Fruit fly (Drosophila melanogaster) whole organism, embryonic: ENCODE results near the gene alphaTub84B.

ENCODE experiments used
- Atf6 ChIP-seq: fragments of 200-800 bp; sonication (Bioruptor generic); IDR thresholded peaks from 2 replicates; pipeline ENCODE4 v1.3.6; 2022; ENCODE audit warnings: missing biosample characterization, missing genetic modification characterization
- Awh ChIP-seq: fragments of 200-800 bp; sonication (Bioruptor generic); IDR thresholded peaks from 2 replicates; pipeline ENCODE4, ENCODE4 v1.3.6; 2022; ENCODE audit warnings: missing biosample characterization, missing genetic modification characterization
- Bteb2 ChIP-seq: fragments of 200-800 bp; sonication (Bioruptor generic); optimal IDR thresholded peaks from 2 replicates; lab custom pipeline; 2016; ENCODE audit warnings: missing biosample characterization, missing genetic modification characterization
- CG10267 ChIP-seq: fragments of 200-800 bp; sonication (Bioruptor generic); optimal IDR thresholded peaks from 2 replicates; lab custom pipeline; 2018; ENCODE audit warnings: missing biosample characterization, mild to moderate bottlenecking, missing genetic modification characterization, moderate library complexity
- CG10321 ChIP-seq: fragments of 200-800 bp; sonication (Bioruptor generic); IDR thresholded peaks from 2 replicates; pipeline ENCODE4 v1.3.6; 2022; ENCODE audit warnings: missing biosample characterization, missing genetic modification characterization
- CG10366 ChIP-seq: fragments of 200-800 bp; sonication (Bioruptor generic); IDR thresholded peaks from 2 replicates; pipeline ENCODE4 v1.3.6; 2022; ENCODE audit warnings: missing biosample characterization, missing genetic modification characterization
- CG11504 ChIP-seq: fragments of 200-800 bp; sonication (Bioruptor generic); optimal IDR thresholded peaks from 3 replicates; lab custom pipeline; 2019; ENCODE audit warnings: missing biosample characterization, mild to moderate bottlenecking, missing genetic modification characterization, moderate library complexity
- CG14710 ChIP-seq: fragments of 200-800 bp; sonication (Bioruptor generic); optimal IDR thresholded peaks from 3 replicates; lab custom pipeline; 2019; ENCODE audit warnings: missing biosample characterization, mild to moderate bottlenecking, missing genetic modification characterization, moderate library complexity
- CG14860 ChIP-seq: fragments of 200-800 bp; sonication (Bioruptor generic); IDR thresholded peaks from 3 replicates; pipeline ENCODE4 v1.3.6; 2022; ENCODE audit warnings: missing biosample characterization, missing genetic modification characterization; ENCODE audit not compliant: partially characterized antibody
- CG14965 ChIP-seq: fragments of 200-800 bp; sonication (Bioruptor generic); optimal IDR thresholded peaks from 2 replicates; lab custom pipeline; 2016; ENCODE audit warnings: missing biosample characterization, missing genetic modification characterization, borderline replicate concordance
- CG15514 ChIP-seq: fragments of 200-800 bp; sonication (Bioruptor generic); optimal IDR thresholded peaks from 3 replicates; lab custom pipeline; 2017; ENCODE audit warnings: missing biosample characterization, missing genetic modification characterization, mild to moderate bottlenecking, moderate library complexity, missing genetic modification reagents
- CG1603 ChIP-seq: fragments of 200-800 bp; sonication (Bioruptor generic); optimal IDR thresholded peaks from 2 replicates; lab custom pipeline; 2019; ENCODE audit warnings: missing biosample characterization, mild to moderate bottlenecking, missing genetic modification characterization, moderate library complexity
- CG18262 ChIP-seq: fragments of 200-800 bp; optimal IDR thresholded peaks from 3 replicates; lab custom pipeline; 2019; ENCODE audit warnings: missing biosample characterization, mild to moderate bottlenecking, missing genetic modification characterization, moderate library complexity
- CG1832 ChIP-seq: fragments of 200-800 bp; sonication (Bioruptor generic); optimal IDR thresholded peaks from 2 replicates; lab custom pipeline; 2017; ENCODE audit warnings: missing biosample characterization, mild to moderate bottlenecking, missing genetic modification characterization, inconsistent platforms
- CG2116 ChIP-seq: fragments of 200-800 bp; sonication (Bioruptor generic); optimal IDR thresholded peaks from 3 replicates; lab custom pipeline; 2018; ENCODE audit warnings: missing biosample characterization, mild to moderate bottlenecking, missing genetic modification characterization
- CG2120 ChIP-seq: fragments of 200-800 bp; sonication (Bioruptor generic); optimal IDR thresholded peaks from 3 replicates; lab custom pipeline; 2016; ENCODE audit warnings: missing biosample characterization, missing genetic modification characterization
- CG30020 ChIP-seq: fragments of 200-800 bp; optimal IDR thresholded peaks from 2 replicates; lab custom pipeline; 2019; ENCODE audit warnings: missing biosample characterization, mild to moderate bottlenecking, missing genetic modification characterization, moderate library complexity
- CG31441 ChIP-seq: fragments of 200-800 bp; sonication (Bioruptor generic); IDR thresholded peaks from 2 replicates; pipeline ENCODE4 v1.3.6; 2022; ENCODE audit warnings: missing biosample characterization, missing genetic modification characterization
- CG34422 ChIP-seq: fragments of 200-800 bp; sonication (Bioruptor generic); IDR thresholded peaks from 3 replicates; pipeline ENCODE4 v1.3.6; 2022; ENCODE audit warnings: missing biosample characterization, missing genetic modification characterization
- CG3995 ChIP-seq: fragments of 200-800 bp; sonication (Bioruptor generic); optimal IDR thresholded peaks from 3 replicates; lab custom pipeline; 2016; ENCODE audit warnings: missing biosample characterization, missing genetic modification characterization
- CG8924 ChIP-seq: fragments of 200-800 bp; optimal IDR thresholded peaks from 3 replicates; lab custom pipeline; 2019; ENCODE audit warnings: missing biosample characterization, mild to moderate bottlenecking, missing genetic modification characterization, moderate library complexity
- CG9817 ChIP-seq: fragments of 200-800 bp; sonication (Bioruptor generic); optimal IDR thresholded peaks from 2 replicates; lab custom pipeline; 2018; ENCODE audit warnings: missing biosample characterization, mild to moderate bottlenecking, missing genetic modification characterization, moderate library complexity
- CG9932 ChIP-seq: fragments of 200-800 bp; sonication (Bioruptor generic); IDR thresholded peaks from 2 replicates; pipeline ENCODE4 v1.3.6; 2022; ENCODE audit warnings: missing biosample characterization, missing genetic modification characterization
- Chrac-16 ChIP-seq: fragments of 200-800 bp; sonication (Bioruptor generic); optimal IDR thresholded peaks from 3 replicates; lab custom pipeline; 2016; ENCODE audit warnings: missing biosample characterization, missing genetic modification characterization
- Dll ChIP-seq: fragments of 200-800 bp; sonication (Bioruptor generic); IDR thresholded peaks from 4 replicates; pipeline ENCODE4 v1.3.6; 2022; ENCODE audit warnings: missing biosample characterization, missing genetic modification characterization; ENCODE audit not compliant: partially characterized antibody
- E2f2 ChIP-seq: fragments of 200-800 bp; sonication (Bioruptor generic); IDR thresholded peaks from 2 replicates; pipeline ENCODE4 v1.3.6; 2022; ENCODE audit warnings: missing biosample characterization, missing genetic modification characterization
- H15 ChIP-seq: fragments of 200-800 bp; sonication (Bioruptor generic); IDR thresholded peaks from 3 replicates; pipeline ENCODE4 v1.3.6; 2022; ENCODE audit warnings: missing biosample characterization, missing genetic modification characterization
- HmgD ChIP-seq: fragments of 200-800 bp; sonication (Bioruptor generic); optimal IDR thresholded peaks from 3 replicates; lab custom pipeline; 2016; ENCODE audit warnings: missing biosample characterization, missing genetic modification characterization
- Max ChIP-seq: fragments of 200-800 bp; sonication (Bioruptor generic); optimal IDR thresholded peaks from 2 replicates; lab custom pipeline; 2016; ENCODE audit warnings: missing biosample characterization, mild to moderate bottlenecking, missing genetic modification characterization
- Med ChIP-seq: fragments of 200-800 bp; sonication (Bioruptor generic); peaks from one replicate; lab custom pipeline; 2016; ENCODE audit warnings: missing biosample characterization, missing genetic modification characterization, mild to moderate bottlenecking, inconsistent platforms, moderate library complexity
- NFAT ChIP-seq: fragments of 200-800 bp; sonication (Bioruptor generic); IDR thresholded peaks from 2 replicates; pipeline ENCODE4 v1.3.6; 2022; ENCODE audit warnings: missing biosample characterization, missing genetic modification characterization
- Rfx ChIP-seq: fragments of 200-800 bp; sonication (Bioruptor generic); IDR thresholded peaks from 2 replicates; pipeline ENCODE4 v1.3.6; 2022; ENCODE audit warnings: missing biosample characterization, missing genetic modification characterization
- Sin3A ChIP-seq: fragments of >200 bp; optimal IDR thresholded peaks from 2 replicates; lab custom pipeline; 2018
- Taf1 ChIP-seq: fragments of 200-800 bp; sonication (Bioruptor generic); IDR thresholded peaks from 2 replicates; pipeline ENCODE4 v1.3.6; 2022; ENCODE audit warnings: missing biosample characterization, missing genetic modification characterization
- az2 ChIP-seq: fragments of 200-800 bp; sonication (Bioruptor generic); optimal IDR thresholded peaks from 3 replicates; lab custom pipeline; 2016; ENCODE audit warnings: missing biosample characterization, missing genetic modification characterization
- br ChIP-seq: fragments of >200 bp; optimal IDR thresholded peaks from 2 replicates; lab custom pipeline; 2017
- bsh ChIP-seq, 2 experiments: fragments of 200-800 bp; sonication (Bioruptor generic); optimal IDR thresholded peaks; 2 replicates each; lab custom pipeline; 2017 to 2018; ENCODE audit warnings: mild to moderate bottlenecking in 2 of 2, missing biosample characterization in 2 of 2, missing genetic modification characterization in 2 of 2, moderate library complexity in 1 of 2
- btn ChIP-seq: fragments of 200-800 bp; sonication (Bioruptor generic); optimal IDR thresholded peaks from 2 replicates; lab custom pipeline; 2016; ENCODE audit warnings: missing biosample characterization, missing genetic modification characterization
- dm ChIP-seq: fragments of 200-800 bp; sonication (Bioruptor generic); optimal IDR thresholded peaks from 3 replicates; lab custom pipeline; 2016; ENCODE audit warnings: missing biosample characterization, missing genetic modification characterization
- dmrt11E ChIP-seq: fragments of 200-800 bp; sonication (Bioruptor generic); optimal IDR thresholded peaks from 3 replicates; lab custom pipeline; 2018; ENCODE audit warnings: missing biosample characterization, mild to moderate bottlenecking, missing genetic modification characterization, moderate library complexity
- dpn ChIP-seq, 2 experiments: fragments of 200-800 bp; sonication (Bioruptor generic); optimal IDR thresholded peaks; 3 replicates each; lab custom pipeline; 2016; ENCODE audit warnings: missing biosample characterization in 2 of 2, missing genetic modification characterization in 2 of 2
- kay ChIP-seq: fragments of 200-800 bp; sonication (Bioruptor generic); optimal IDR thresholded peaks from 2 replicates; lab custom pipeline; 2016; ENCODE audit warnings: missing biosample characterization, missing genetic modification characterization
- mam ChIP-seq: fragments of 200-800 bp; sonication (Bioruptor generic); optimal IDR thresholded peaks from 3 replicates; lab custom pipeline; 2016; ENCODE audit warnings: missing biosample characterization, missing genetic modification characterization
- nom ChIP-seq: fragments of 200-800 bp; sonication (Bioruptor generic); optimal IDR thresholded peaks from 2 replicates; lab custom pipeline; 2017; ENCODE audit warnings: missing biosample characterization, missing genetic modification characterization, mild to moderate bottlenecking, moderate library complexity, missing genetic modification reagents
- row ChIP-seq: fragments of 200-800 bp; sonication (Bioruptor generic); IDR thresholded peaks from 3 replicates; pipeline ENCODE4 v1.3.6; 2022; ENCODE audit warnings: missing biosample characterization, missing genetic modification characterization
- sens ChIP-seq: fragments of 200-800 bp; sonication (Bioruptor generic); peaks from one replicate; lab custom pipeline; 2016; ENCODE audit warnings: missing biosample characterization, missing genetic modification characterization
- slbo ChIP-seq: fragments of 200-800 bp; sonication (Bioruptor generic); IDR thresholded peaks from 2 replicates; pipeline ENCODE4 v1.3.6; 2022; ENCODE audit warnings: missing biosample characterization, missing genetic modification characterization
- sob ChIP-seq: fragments of 200-800 bp; sonication (Bioruptor generic); IDR thresholded peaks from 2 replicates; pipeline ENCODE4 v1.3.6; 2022; ENCODE audit warnings: missing biosample characterization, missing genetic modification characterization
- trem ChIP-seq: fragments of 200-800 bp; optimal IDR thresholded peaks from 3 replicates; lab custom pipeline; 2019; ENCODE audit warnings: missing biosample characterization, mild to moderate bottlenecking, missing genetic modification characterization, moderate library complexity
- unc-4 ChIP-seq: fragments of 200-800 bp; sonication (Bioruptor generic); IDR thresholded peaks from 2 replicates; pipeline ENCODE4 v1.3.6; 2022; ENCODE audit warnings: missing biosample characterization, missing genetic modification characterization; ENCODE audit not compliant: partially characterized antibody
- zen2 ChIP-seq: fragments of 200-800 bp; sonication (Bioruptor generic); IDR thresholded peaks from 3 replicates; pipeline ENCODE4 v1.3.6; 2022; ENCODE audit warnings: missing biosample characterization, missing genetic modification characterization; ENCODE audit not compliant: partially characterized antibody

Gene alphaTub84B

dm6 chr3R:7093592-7093991 lies 7.2 kb downstream of the alphaTub84B start (continued):
- peak; percentile 46 for TF ChIP-seq CG11504 (tag; lab: Kevin White, UChicago)
- TF ChIP-seq dmrt11E (tag; lab: Kevin White, UChicago), result peak; percentile 18
- TF ChIP-seq btn (GFP tag; lab: Kevin White, UChicago), result no peak
- no peak for TF ChIP-seq Bteb2 (GFP tag; lab: Kevin White, UChicago)
- no peak for TF ChIP-seq zen2 (GFP tag; lab: Robert Waterston, UW)
- TF ChIP-seq br (lab: Kevin White, UChicago), result no peak
- peak in 1 of 2 experiments; percentile 17 for TF ChIP-seq bsh (GFP tag; optimal IDR thresholded peaks at IDR 0.05; lab: Kevin White, UChicago)
- TF ChIP-seq CG34422 (GFP tag; lab: Robert Waterston, UW), result 0 out of 3 replicates have a peak, but pooled peaks have one; percentile 32
- TF ChIP-seq CG1603 (tag; lab: Kevin White, UChicago), result no peak
- TF ChIP-seq Taf1 (GFP tag; lab: Robert Waterston, UW), result 0 out of 2 replicates have a peak, but pooled peaks have one; percentile 9
- TF ChIP-seq nom (GFP tag; lab: Kevin White, UChicago), result peak; percentile 23
- peak; percentile 28 for TF ChIP-seq CG18262 (tag; lab: Kevin White, UChicago)
- TF ChIP-seq Awh, result no peak
- TF ChIP-seq CG14860, result peak; percentile 10; the same call in 1 of the 3 replicates
- TF ChIP-seq Rfx, result peak; percentile 43; the same call in 1 of the 2 replicates
- peak; percentile 17 for TF ChIP-seq CG9817
- TF ChIP-seq trem (tag; lab: Kevin White, UChicago), result peak; percentile 27
- TF ChIP-seq CG15514, result peak; percentile 95
- TF ChIP-seq CG10366, result peak; percentile 16; the same call in 1 of the 2 replicates
- TF ChIP-seq Med (GFP tag; lab: Kevin White, UChicago), result peak; percentile 66
- peak; percentile 60; the same call in 1 of the 2 replicates for TF ChIP-seq CG9932
- TF ChIP-seq Atf6, result 0 out of 2 replicates have a peak, but pooled peaks have one; percentile 20
- TF ChIP-seq dpn (GFP tag; optimal IDR thresholded peaks at IDR 0.05; lab: Kevin White, UChicago), result peak in 1 of 2 experiments; percentile 10
- peak; percentile 30 for TF ChIP-seq CG2116 (GFP tag; lab: Kevin White, UChicago)
- peak; percentile 12 for TF ChIP-seq Chrac-16 (GFP tag; lab: Kevin White, UChicago)
- no peak for TF ChIP-seq CG1832 (GFP tag; lab: Kevin White, UChicago)
- peak; percentile 96 for TF ChIP-seq CG3995 (GFP tag; lab: Kevin White, UChicago)
- TF ChIP-seq Sin3A (lab: Kevin White, UChicago), result no peak
- peak; percentile 26; the same call in 1 of the 2 replicates for TF ChIP-seq E2f2 (GFP tag; lab: Robert Waterston, UW)
- peak; percentile 91 for TF ChIP-seq row (GFP tag; lab: Robert Waterston, UW)
- TF ChIP-seq Dll (GFP tag; lab: Robert Waterston, UW), result peak; percentile 34; the same call in 2 of the 4 replicates
- peak; percentile 1 for TF ChIP-seq CG8924 (tag; lab: Kevin White, UChicago)
- TF ChIP-seq Max (GFP tag; lab: Kevin White, UChicago), result peak; percentile 24
- TF ChIP-seq NFAT (GFP tag; lab: Robert Waterston, UW), result peak; percentile 37; the same call in 1 of the 2 replicates
- TF ChIP-seq H15, result peak; percentile 50; the same call in 1 of the 3 replicates
- peak; percentile 19 for TF ChIP-seq az2
- TF ChIP-seq CG10321, result no peak
- no peak for TF ChIP-seq kay (GFP tag; lab: Kevin White, UChicago)
- peak; percentile 37 for TF ChIP-seq CG2120 (GFP tag; lab: Kevin White, UChicago)
- TF ChIP-seq CG31441 (GFP tag; lab: Robert Waterston, UW), result peak; percentile 71
- TF ChIP-seq CG14965 (GFP tag; lab: Kevin White, UChicago), result no peak
- TF ChIP-seq HmgD, result no peak
- TF ChIP-seq CG14710 (tag; lab: Kevin White, UChicago), result peak; percentile 30
- TF ChIP-seq mam (GFP tag; lab: Kevin White, UChicago), result peak; percentile 10
- peak; percentile 70 for TF ChIP-seq CG30020 (tag; lab: Kevin White, UChicago)
- peak; percentile 61 for TF ChIP-seq slbo (GFP tag; lab: Robert Waterston, UW)
- no peak for TF ChIP-seq dm (GFP tag; lab: Kevin White, UChicago)
- TF ChIP-seq unc-4 (GFP tag; lab: Robert Waterston, UW), result 0 out of 2 replicates have a peak, but pooled peaks have one; percentile 14
- TF ChIP-seq sens (GFP tag; lab: Kevin White, UChicago), result peak; percentile 80
- TF ChIP-seq sob, result peak; percentile 63
- TF ChIP-seq CG10267 (tag; lab: Kevin White, UChicago), result peak; percentile 29
